Fruit fly (Drosophila melanogaster) whole organism, wandering third instar larva: ENCODE data around the gene IKKepsilon.

Experiments used
- CG9705 ChIP-seq: fragments of 200-800 bp; sonication (Bioruptor generic); optimal IDR thresholded peaks from 2 replicates; lab custom pipeline; 2018; ENCODE audit warnings: missing biosample characterization, mild to moderate bottlenecking, missing genetic modification characterization
- Dfd ChIP-seq: fragments of >200 bp; optimal IDR thresholded peaks from 2 replicates; lab custom pipeline; 2017; ENCODE audit warnings: missing biosample characterization, missing genetic modification characterization
- HLH106 ChIP-seq: fragments of 200-800 bp; optimal IDR thresholded peaks from 3 replicates; lab custom pipeline; 2019; ENCODE audit warnings: missing biosample characterization, mild to moderate bottlenecking, missing genetic modification characterization, moderate library complexity
- Hnf4 ChIP-seq: fragments of 200-800 bp; sonication (Bioruptor generic); optimal IDR thresholded peaks from 2 replicates; lab custom pipeline; 2016; ENCODE audit warnings: missing biosample characterization, mild to moderate bottlenecking, missing genetic modification characterization
- Hr78 ChIP-seq: fragments of >200 bp; optimal IDR thresholded peaks from 2 replicates; lab custom pipeline; 2017; ENCODE audit warnings: missing biosample characterization, missing genetic modification characterization
- Hr83 ChIP-seq: fragments of 200-300 bp; sonication (Bioruptor generic); optimal IDR thresholded peaks from 2 replicates; lab custom pipeline; 2016; ENCODE audit warnings: missing biosample characterization, mild to moderate bottlenecking, missing genetic modification characterization, moderate library complexity; ENCODE audit not compliant: poor library complexity, severe bottlenecking
- Mio ChIP-seq: sonication (Bioruptor generic); optimal IDR thresholded peaks from 2 replicates; lab custom pipeline; 2016; ENCODE audit warnings: missing biosample characterization, missing genetic modification characterization
- N ChIP-seq: fragments of >200 bp; optimal IDR thresholded peaks from 2 replicates; lab custom pipeline; 2018; ENCODE audit warnings: missing biosample characterization, missing external identifiers, missing genetic modification characterization
- OdsH ChIP-seq: fragments of 200-800 bp; sonication (Bioruptor generic); optimal IDR thresholded peaks from 2 replicates; lab custom pipeline; 2016; ENCODE audit warnings: missing biosample characterization, mild to moderate bottlenecking, missing genetic modification characterization
- Rel ChIP-seq, 2 experiments: fragments of 200-800 bp; sonication (Bioruptor generic) in 1 of 2; optimal IDR thresholded peaks; 2 replicates in 1 of 2; 3 replicates in 1 of 2; lab custom pipeline; 2016 to 2019; ENCODE audit warnings: mild to moderate bottlenecking in 2 of 2, missing biosample characterization in 2 of 2, missing genetic modification characterization in 2 of 2, moderate library complexity in 1 of 2
- Sp1 ChIP-seq: fragments of 200-800 bp; sonication (Bioruptor generic); optimal IDR thresholded peaks from 3 replicates; lab custom pipeline; 2019; ENCODE audit warnings: missing biosample characterization, mild to moderate bottlenecking, missing genetic modification characterization, moderate library complexity
- Vsx2 ChIP-seq: fragments of 200-300, 225-300 bp; sonication (Bioruptor generic); optimal IDR thresholded peaks from 2 replicates; lab custom pipeline; 2018; ENCODE audit warnings: missing biosample characterization, missing genetic modification characterization; ENCODE audit not compliant: partially characterized antibody
- br ChIP-seq: fragments of 200-800 bp; sonication (Bioruptor generic); optimal IDR thresholded peaks from 2 replicates; lab custom pipeline; 2016; ENCODE audit warnings: missing biosample characterization, missing genetic modification characterization
- brk ChIP-seq: fragments of 200-800 bp; sonication (Bioruptor generic); optimal IDR thresholded peaks from 2 replicates; lab custom pipeline; 2016; ENCODE audit warnings: missing biosample characterization, mild to moderate bottlenecking, missing genetic modification characterization
- dmrt93B ChIP-seq: fragments of 200-800 bp; sonication (Bioruptor generic); optimal IDR thresholded peaks from 2 replicates; lab custom pipeline; 2018; ENCODE audit warnings: missing biosample characterization, mild to moderate bottlenecking, missing genetic modification characterization
- dsf ChIP-seq: sonication (Bioruptor generic); optimal IDR thresholded peaks from 2 replicates; lab custom pipeline; 2016; ENCODE audit warnings: missing biosample characterization, missing genetic modification characterization, borderline replicate concordance
- ey ChIP-seq: fragments of 200-800 bp; sonication (Bioruptor generic); optimal IDR thresholded peaks from 2 replicates; lab custom pipeline; 2016; ENCODE audit warnings: missing biosample characterization, missing genetic modification characterization
- fru ChIP-seq: fragments of 200-800 bp; sonication (Bioruptor generic); optimal IDR thresholded peaks from 3 replicates; lab custom pipeline; 2016; ENCODE audit warnings: missing biosample characterization, mild to moderate bottlenecking, missing genetic modification characterization
- h ChIP-seq: fragments of 200-800 bp; sonication (Bioruptor generic); optimal IDR thresholded peaks from 3 replicates; lab custom pipeline; 2016; ENCODE audit warnings: missing biosample characterization, mild to moderate bottlenecking, missing genetic modification characterization
- jim ChIP-seq: fragments of 175-275, 200-325 bp; sonication (Bioruptor generic); optimal IDR thresholded peaks from 2 replicates; lab custom pipeline; 2016; ENCODE audit warnings: missing biosample characterization, mild to moderate bottlenecking, missing genetic modification characterization
- lola ChIP-seq: fragments of >200 bp; optimal IDR thresholded peaks from 2 replicates; lab custom pipeline; 2017; ENCODE audit warnings: missing biosample characterization, missing genetic modification characterization
- psq ChIP-seq: fragments of 200-800 bp; sonication (Bioruptor generic); optimal IDR thresholded peaks from 3 replicates; lab custom pipeline; 2017; ENCODE audit warnings: missing biosample characterization, mild to moderate bottlenecking, missing genetic modification characterization, moderate library complexity
- rgr ChIP-seq: fragments of 200-800 bp; sonication (Bioruptor generic); optimal IDR thresholded peaks from 3 replicates; lab custom pipeline; 2016; ENCODE audit warnings: missing biosample characterization, mild to moderate bottlenecking, missing genetic modification characterization
- sage ChIP-seq: fragments of 200-800 bp; sonication (Bioruptor generic); optimal IDR thresholded peaks from 2 replicates; lab custom pipeline; 2016; ENCODE audit warnings: missing biosample characterization, mild to moderate bottlenecking, missing genetic modification characterization
- tai ChIP-seq: sonication (Bioruptor generic); optimal IDR thresholded peaks from 2 replicates; lab custom pipeline; 2016; ENCODE audit warnings: missing biosample characterization, missing genetic modification characterization
- woc ChIP-seq: sonication (Bioruptor generic); optimal IDR thresholded peaks from 2 replicates; lab custom pipeline; 2016; ENCODE audit warnings: missing biosample characterization, mild to moderate bottlenecking, missing genetic modification characterization

Gene IKKepsilon

dm6 chr2L:20716712-20717111 is 40.9 kb downstream of the IKKepsilon start:
- TF ChIP-seq br (GFP tag; lab: Kevin White, UChicago) = no peak
- TF ChIP-seq brk = no peak
- no peak for TF ChIP-seq Rel (GFP tag; optimal IDR thresholded peaks at IDR 0.05; lab: Kevin White, UChicago)
- TF ChIP-seq Rel (tag; optimal IDR thresholded peaks at IDR 0.05; lab: Kevin White, UChicago) = no peak
- TF ChIP-seq lola = no peak
- TF ChIP-seq, all 38 proteins: peak for 0

- TF ChIP-seq ey (GFP tag; lab: Kevin White, UChicago) (no peak), Mio (GFP tag; lab: Kevin White, UChicago) (no peak), OdsH (GFP tag; lab: Kevin White, UChicago) (no peak), Hnf4 (GFP tag; lab: Kevin White, UChicago) (no peak)
Measured at dm6 chr2L:20720011-20720410, 44.2 kb downstream of the IKKepsilon start.

- no peak for TF ChIP-seq HLH106 (tag; lab: Kevin White, UChicago)
- TF ChIP-seq fru (GFP tag; lab: Kevin White, UChicago) = no peak
- TF ChIP-seq N (GFP tag; lab: Kevin White, UChicago) = no peak
- TF ChIP-seq Vsx2 (GFP tag; lab: Kevin White, UChicago) = no peak
- TF ChIP-seq dmrt93B (GFP tag; lab: Kevin White, UChicago) = no peak
- no peak for TF ChIP-seq Sp1 (GFP tag; lab: Kevin White, UChicago)
- TF ChIP-seq jim (GFP tag; lab: Kevin White, UChicago) = no peak
- no peak for TF ChIP-seq h (GFP tag; lab: Kevin White, UChicago)
- TF ChIP-seq tai (GFP tag; lab: Kevin White, UChicago) = no peak
- no peak for TF ChIP-seq woc (GFP tag; lab: Kevin White, UChicago)
- TF ChIP-seq Dfd (GFP tag; lab: Kevin White, UChicago) = no peak
- TF ChIP-seq Hr78 = no peak
- no peak for TF ChIP-seq lola
- no peak for TF ChIP-seq CG9705 (GFP tag; lab: Kevin White, UChicago)
- no peak for TF ChIP-seq dsf (GFP tag; lab: Kevin White, UChicago)
Measured at dm6 chr2L:20721456-20721855, 45.6 kb downstream of the IKKepsilon start.

- TF ChIP-seq dsf (GFP tag; lab: Kevin White, UChicago) (no peak), Hr83 (GFP tag; lab: Kevin White, UChicago) (no peak), ey (GFP tag; lab: Kevin White, UChicago) (no peak), brk (no peak), rgr (no peak), dmrt93B (GFP tag; lab: Kevin White, UChicago) (no peak), tai (GFP tag; lab: Kevin White, UChicago) (no peak), sage (GFP tag; lab: Kevin White, UChicago) (no peak), psq (no peak), Mio (GFP tag; lab: Kevin White, UChicago) (no peak)
- TF ChIP-seq, all 38 proteins: peak for 0
Measured at dm6 chr2L:20724024-20724423, 48.2 kb downstream of the IKKepsilon start.

- TF ChIP-seq rgr (no peak), fru (GFP tag; lab: Kevin White, UChicago) (no peak), dsf (GFP tag; lab: Kevin White, UChicago) (no peak), br (GFP tag; lab: Kevin White, UChicago) (no peak), Sp1 (GFP tag; lab: Kevin White, UChicago) (no peak), dmrt93B (GFP tag; lab: Kevin White, UChicago) (no peak), psq (no peak), Hr83 (GFP tag; lab: Kevin White, UChicago) (no peak), Rel (GFP tag; optimal IDR thresholded peaks at IDR 0.05; lab: Kevin White, UChicago) (no peak), Rel (tag; optimal IDR thresholded peaks at IDR 0.05; lab: Kevin White, UChicago) (no peak), tai (GFP tag; lab: Kevin White, UChicago) (no peak)
Measured at dm6 chr2L:20726451-20726850, 50.6 kb downstream of the IKKepsilon start, which contains the start of gene CG9316. Gene CG9316 (minus strand): TSS chr2L:20726551.
